Worm (Caenorhabditis elegans) whole organism, L3 larva: ENCODE data around the gene F23D12.4.

Experiments
- R02D3.7 ChIP-seq: fragments of 150-350 bp; optimal IDR thresholded peaks from 2 replicates; lab custom pipeline; 2014; ENCODE audit warnings: missing biosample characterization, missing genetic modification characterization
- ZK546.5 ChIP-seq: sonication (generic microtip); optimal IDR thresholded peaks from 2 replicates; lab custom pipeline; 2017; ENCODE audit warnings: missing biosample characterization, missing genetic modification characterization
- aly-2 ChIP-seq: fragments of 150-350 bp; optimal IDR thresholded peaks from 2 replicates; lab custom pipeline; 2014; ENCODE audit warnings: missing biosample characterization, missing genetic modification characterization
- ama-1 ChIP-seq: fragments of 150-350 bp; optimal IDR thresholded peaks from 2 replicates; lab custom pipeline; 2018
- ceh-16 ChIP-seq: sonication (generic microtip); optimal IDR thresholded peaks from 2 replicates; lab custom pipeline; 2017; ENCODE audit warnings: missing biosample characterization, missing genetic modification characterization
- ceh-28 ChIP-seq: fragments of 150-350 bp; optimal IDR thresholded peaks from 2 replicates; lab custom pipeline; 2014; ENCODE audit warnings: missing biosample characterization, missing genetic modification reagents, missing genetic modification characterization
- ceh-82 ChIP-seq: fragments of 150-350 bp; optimal IDR thresholded peaks from 2 replicates; lab custom pipeline; 2014; ENCODE audit warnings: missing biosample characterization, missing genetic modification characterization
- ceh-9 ChIP-seq: sonication (generic microtip); optimal IDR thresholded peaks from 2 replicates; lab custom pipeline; 2018; ENCODE audit warnings: missing biosample characterization, missing genetic modification characterization
- daf-12 ChIP-seq: fragments of 150-350 bp; optimal IDR thresholded peaks from 2 replicates; lab custom pipeline; 2014; ENCODE audit warnings: missing biosample characterization, missing genetic modification reagents, missing genetic modification characterization
- egl-27 ChIP-seq: sonication (generic microtip); optimal IDR thresholded peaks from 4 replicates; lab custom pipeline; 2017; ENCODE audit warnings: missing biosample characterization, missing genetic modification reagents, missing genetic modification characterization
- elt-1 ChIP-seq: fragments of 150-350 bp; optimal IDR thresholded peaks from 2 replicates; lab custom pipeline; 2014; ENCODE audit warnings: missing biosample characterization, missing genetic modification characterization
- elt-3 ChIP-seq, 3 experiments: fragments of 150-350 bp in 1 of 3; sonication (generic microtip) in 2 of 3; optimal IDR thresholded peaks; 2 replicates in 2 of 3; 4 replicates in 1 of 3; lab custom pipeline; 2014 to 2017; ENCODE audit warnings: missing biosample characterization in 3 of 3, missing genetic modification characterization in 3 of 3
- fkh-10 ChIP-seq: sonication (generic microtip); optimal IDR thresholded peaks from 2 replicates; lab custom pipeline; 2017; ENCODE audit warnings: missing biosample characterization, missing genetic modification reagents, missing genetic modification characterization
- fos-1 ChIP-seq: fragments of 150-350 bp; optimal IDR thresholded peaks from 2 replicates; lab custom pipeline; 2014; ENCODE audit warnings: missing biosample characterization, missing genetic modification characterization
- jun-1 ChIP-seq: fragments of 150-350 bp; optimal IDR thresholded peaks from 2 replicates; lab custom pipeline; 2014; ENCODE audit warnings: missing biosample characterization, missing genetic modification reagents, missing genetic modification characterization
- lin-15B ChIP-seq: fragments of 150-350 bp; optimal IDR thresholded peaks from 2 replicates; lab custom pipeline; 2014; ENCODE audit warnings: missing biosample characterization, missing genetic modification characterization
- lin-39 ChIP-seq: fragments of 150-350 bp; optimal IDR thresholded peaks from 2 replicates; lab custom pipeline; 2018; ENCODE audit warnings: missing biosample characterization, missing genetic modification reagents, missing genetic modification characterization
- lsy-12 ChIP-seq: sonication (generic microtip); optimal IDR thresholded peaks from 2 replicates; lab custom pipeline; 2016; ENCODE audit warnings: mild to moderate bottlenecking, missing genetic modification characterization, missing compliant biosample characterization
- nfya-1 ChIP-seq: sonication (generic microtip); optimal IDR thresholded peaks from 2 replicates; lab custom pipeline; 2017; ENCODE audit warnings: missing genetic modification characterization, mild to moderate bottlenecking, missing compliant biosample characterization, antibody characterized with exemption, moderate library complexity; ENCODE audit not compliant: insufficient read depth
- nhr-12 ChIP-seq: fragments of 150-350 bp; optimal IDR thresholded peaks from 2 replicates; lab custom pipeline; 2014; ENCODE audit warnings: missing biosample characterization, missing genetic modification characterization
- nhr-237 ChIP-seq: fragments of 150-350 bp; optimal IDR thresholded peaks from 2 replicates; lab custom pipeline; 2014; ENCODE audit warnings: missing biosample characterization, missing genetic modification characterization
- nhr-25 ChIP-seq: sonication (generic microtip); optimal IDR thresholded peaks from 2 replicates; lab custom pipeline; 2017; ENCODE audit warnings: missing biosample characterization, missing genetic modification characterization
- nhr-28 ChIP-seq: fragments of 150-350 bp; optimal IDR thresholded peaks from 2 replicates; lab custom pipeline; 2014; ENCODE audit warnings: missing biosample characterization, missing genetic modification characterization
- nhr-43 ChIP-seq: sonication (generic microtip); optimal IDR thresholded peaks from 2 replicates; lab custom pipeline; 2016; ENCODE audit warnings: mild to moderate bottlenecking, missing genetic modification characterization, missing compliant biosample characterization; ENCODE audit not compliant: poor library complexity, severe bottlenecking
- nhr-67 ChIP-seq: fragments of 150-350 bp; optimal IDR thresholded peaks from 2 replicates; lab custom pipeline; 2014; ENCODE audit warnings: missing biosample characterization, missing genetic modification characterization
- nhr-76 ChIP-seq: fragments of 150-350 bp; sonication (generic microtip); optimal IDR thresholded peaks from 5 replicates; lab custom pipeline; 2014; ENCODE audit warnings: missing biosample characterization, missing genetic modification characterization
- nhr-77 ChIP-seq: fragments of 150-350 bp; optimal IDR thresholded peaks from 2 replicates; lab custom pipeline; 2014; ENCODE audit warnings: missing biosample characterization, missing genetic modification characterization
- pqm-1 ChIP-seq: fragments of 150-350 bp; optimal IDR thresholded peaks from 2 replicates; lab custom pipeline; 2017; ENCODE audit warnings: missing biosample characterization, missing genetic modification characterization, inconsistent platforms
- sea-2 ChIP-seq: fragments of 150-350 bp; sonication (generic microtip); optimal IDR thresholded peaks from 4 replicates; lab custom pipeline; 2014; ENCODE audit warnings: missing biosample characterization, missing genetic modification reagents, missing genetic modification characterization
- skn-1 ChIP-seq: fragments of 150-350 bp; optimal IDR thresholded peaks from 2 replicates; lab custom pipeline; 2014; ENCODE audit warnings: missing biosample characterization, missing genetic modification characterization
- snpc-4 ChIP-seq: fragments of 150-350 bp; optimal IDR thresholded peaks from 2 replicates; lab custom pipeline; 2014; ENCODE audit warnings: missing biosample characterization, missing genetic modification characterization
- tbx-2 ChIP-seq: sonication (generic microtip); optimal IDR thresholded peaks from 2 replicates; lab custom pipeline; 2016; ENCODE audit warnings: mild to moderate bottlenecking, missing genetic modification characterization, missing compliant biosample characterization
- unc-39 ChIP-seq: sonication (generic microtip); optimal IDR thresholded peaks from 4 replicates; lab custom pipeline; 2017; ENCODE audit warnings: missing biosample characterization, missing genetic modification characterization
- unc-62 ChIP-seq: fragments of 150-350 bp; sonication (generic microtip); optimal IDR thresholded peaks from 4 replicates; lab custom pipeline; 2014; ENCODE audit warnings: missing biosample characterization, missing genetic modification reagents, missing genetic modification characterization
- ztf-11 ChIP-seq: fragments of 150-350 bp; optimal IDR thresholded peaks from 2 replicates; lab custom pipeline; 2014; ENCODE audit warnings: missing biosample characterization, missing genetic modification characterization

The F23D12.4 gene

DNA sequence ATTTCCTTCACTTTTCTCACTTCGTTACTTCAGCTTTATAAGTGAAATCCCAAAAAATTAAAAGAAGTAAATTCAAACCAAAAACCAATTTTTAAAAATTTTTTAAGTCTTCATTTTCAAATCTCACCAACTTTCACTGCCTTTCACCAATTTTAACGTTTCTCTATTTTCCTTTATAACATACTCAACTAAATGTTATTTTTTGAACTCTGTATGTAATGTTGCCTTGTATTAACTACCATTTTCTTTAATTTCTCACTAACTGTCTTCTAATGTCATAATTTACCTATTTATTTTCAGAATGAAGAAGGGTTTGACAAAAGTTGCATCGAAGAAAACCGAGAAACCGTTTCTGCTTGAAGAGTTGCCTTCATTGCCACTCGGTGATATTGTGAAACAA lies at the start of gene F23D12.4:
Gene F23D12.4, plus strand, starts transcription at position 301 of the 400 bp plus-strand sequence.
- TF ChIP-seq tbx-2 (tag; lab: Kevin White, UChicago) (no peak), ztf-11 (tag; lab: Kevin White, UChicago) (no peak), aly-2 (tag; lab: Kevin White, UChicago) (no peak), unc-62 (no peak), nhr-76 (tag; lab: Kevin White, UChicago) (no peak), pqm-1 (no peak), ceh-9 (tag; lab: Kevin White, UChicago) (no peak), nhr-28 (tag; lab: Kevin White, UChicago) (no peak), egl-27 (tag; lab: Kevin White, UChicago) (no peak), nhr-12 (tag; lab: Kevin White, UChicago) (no peak), ceh-16 (no peak), ceh-82 (tag; lab: Kevin White, UChicago) (no peak), lin-39 (tag; lab: Kevin White, UChicago) (no peak), nhr-25 (no peak), nhr-43 (tag; lab: Kevin White, UChicago) (no peak), ceh-28 (no peak), daf-12 (tag; lab: Kevin White, UChicago) (no peak)

DNA sequence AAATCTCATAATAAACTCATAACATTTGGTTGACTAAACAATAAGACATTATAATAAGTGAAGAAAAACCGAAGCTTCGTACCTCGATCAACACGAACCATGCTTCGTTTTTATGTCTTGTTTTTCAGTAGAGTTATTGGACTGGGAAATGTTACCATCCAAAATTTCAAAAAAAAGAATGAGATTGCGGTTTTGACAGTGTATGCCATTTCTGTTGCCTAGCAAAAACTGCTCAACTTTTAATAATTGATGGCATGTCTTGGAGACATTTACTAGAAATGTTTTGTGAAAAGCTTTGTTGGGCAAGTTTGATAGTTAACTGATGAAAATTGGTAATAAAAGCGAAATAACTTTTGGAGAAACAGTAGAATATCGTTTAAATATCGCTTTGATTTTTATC lies 49.5 kb upstream of the F23D12.4 start, which contains the start of gene Y60A9.1:
Gene Y60A9.1, minus strand, starts transcription at position 101 of the 400 bp plus-strand sequence.
- TF ChIP-seq pqm-1 (no peak), nhr-76 (tag; lab: Kevin White, UChicago) (no peak), lin-39 (tag; lab: Kevin White, UChicago) (no peak), ceh-9 (tag; lab: Kevin White, UChicago) (no peak), nhr-25 (no peak), nhr-43 (tag; lab: Kevin White, UChicago) (no peak), fos-1 (tag; lab: Kevin White, UChicago) (no peak), jun-1 (tag; lab: Kevin White, UChicago) (no peak), nhr-67 (tag; lab: Kevin White, UChicago) (no peak), ama-1 (no peak), aly-2 (tag; lab: Kevin White, UChicago) (no peak), R02D3.7 (tag; lab: Kevin White, UChicago) (no peak), lsy-12 (no peak), nhr-28 (tag; lab: Kevin White, UChicago) (no peak), ztf-11 (tag; lab: Kevin White, UChicago) (no peak), sea-2 (GFP tag; lab: Kevin White, UChicago) (no peak), snpc-4 (tag; lab: Kevin White, UChicago) (no peak)

DNA sequence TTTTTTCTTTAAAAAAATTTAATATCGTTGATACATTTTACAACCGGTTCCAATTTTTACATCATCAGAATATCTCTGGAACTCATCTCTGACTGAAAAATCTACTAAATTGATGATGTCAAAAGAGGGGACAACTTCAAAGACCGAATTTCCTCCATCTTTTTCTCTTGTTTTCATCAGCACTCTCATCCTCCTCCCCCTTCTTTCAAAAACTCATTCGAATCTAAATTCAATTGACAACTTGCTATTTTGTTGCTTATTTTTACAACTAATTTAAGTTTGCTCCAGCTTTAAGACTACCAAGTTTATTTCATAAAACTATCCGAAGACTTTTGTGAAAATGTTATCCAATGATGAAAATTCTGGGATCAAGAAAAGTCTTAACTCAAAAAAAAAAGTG lies 45.8 kb upstream of the F23D12.4 start:
- TF ChIP-seq ZK546.5 (tag; lab: Kevin White, UChicago) (no peak), nhr-12 (tag; lab: Kevin White, UChicago) (no peak), snpc-4 (tag; lab: Kevin White, UChicago) (no peak), nhr-77 (no peak), unc-62 (no peak), unc-39 (no peak), skn-1 (tag; lab: Kevin White, UChicago) (no peak), ceh-16 (no peak)

DNA sequence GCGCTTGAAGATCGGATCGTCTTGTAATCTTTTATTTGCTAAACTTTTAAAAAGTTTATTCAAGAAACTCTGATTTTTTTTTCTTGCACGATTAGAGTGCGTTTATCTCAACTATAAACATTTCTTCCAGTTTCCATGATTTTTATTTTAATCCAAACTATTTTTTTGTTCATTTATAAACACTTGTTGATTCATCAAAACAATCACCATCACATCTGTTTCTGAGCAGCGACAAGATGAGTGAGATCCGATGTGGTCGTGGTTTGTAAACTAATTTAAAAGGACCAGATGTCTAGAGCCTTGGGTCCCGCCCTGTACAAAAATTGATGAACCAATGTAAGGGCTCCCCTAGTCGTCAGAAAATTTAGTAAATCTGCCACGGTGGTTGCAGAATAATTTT lies 43.6 kb upstream of the F23D12.4 start:
- TF ChIP-seq lsy-12 (no peak), nhr-237 (tag; lab: Kevin White, UChicago) (no peak)

DNA sequence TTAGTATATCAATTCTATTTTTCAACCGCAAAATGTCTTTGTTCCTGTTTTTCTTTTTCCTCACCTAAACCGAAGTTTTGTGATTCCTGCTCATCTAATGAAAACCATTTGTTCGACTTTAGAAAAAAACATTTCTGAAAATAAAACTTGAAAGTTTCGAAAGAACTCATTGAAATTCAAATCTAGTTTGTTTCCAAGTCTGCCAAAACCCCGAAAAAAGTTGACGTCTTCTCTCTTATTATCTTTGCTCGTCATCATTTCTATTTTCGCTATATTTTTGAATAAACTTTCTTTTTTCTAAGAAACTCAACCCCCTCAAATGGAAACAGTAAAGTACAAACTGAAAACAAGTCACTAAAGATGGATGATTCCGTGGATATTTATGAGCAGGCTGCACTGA lies 39.0 kb upstream of the F23D12.4 start, which contains the start of gene frpr-17:
Gene frpr-17, plus strand, starts transcription at position 301 of the 400 bp plus-strand sequence.
- TF ChIP-seq fkh-10 (no peak), skn-1 (tag; lab: Kevin White, UChicago) (no peak), ceh-9 (tag; lab: Kevin White, UChicago) (no peak), fos-1 (tag; lab: Kevin White, UChicago) (no peak), ceh-16 (no peak)

DNA sequence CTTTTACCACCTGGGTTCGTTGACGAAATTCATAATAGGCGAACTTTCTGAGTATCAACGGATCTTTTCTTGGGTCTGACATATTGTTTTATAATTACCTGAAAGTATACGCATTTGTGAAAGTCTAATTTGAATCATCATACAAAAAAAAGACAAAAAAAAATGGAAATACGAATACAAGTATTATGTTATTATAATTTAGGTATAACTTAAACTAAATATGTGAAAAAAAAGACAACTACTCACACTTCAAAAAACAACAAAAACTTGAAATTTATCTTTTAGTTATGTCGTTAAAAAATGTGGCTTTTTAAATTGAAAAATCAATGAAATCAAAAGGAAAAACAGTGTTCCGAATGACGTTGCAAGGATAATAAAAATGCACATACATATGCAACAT lies 32.0 kb upstream of the F23D12.4 start, which contains the start of gene fbxa-179:
Gene fbxa-179, minus strand, starts transcription at position 101 of the 400 bp plus-strand sequence.
- TF ChIP-seq nhr-25 (no peak), lin-15B (tag; lab: Kevin White, UChicago) (no peak), unc-62 (no peak), ama-1 (no peak), nfya-1 (tag; lab: Kevin White, UChicago) (no peak), skn-1 (tag; lab: Kevin White, UChicago) (no peak), snpc-4 (tag; lab: Kevin White, UChicago) (no peak), ceh-16 (no peak), elt-1 (tag; lab: Kevin White, UChicago) (no peak), elt-3 (tag; optimal IDR thresholded peaks at IDR 0.05; lab: Kevin White, UChicago) (no peak), jun-1 (tag; lab: Kevin White, UChicago) (no peak), ceh-82 (tag; lab: Kevin White, UChicago) (no peak)
